Fruit fly (Drosophila melanogaster) whole organism, adult: ENCODE data around the gene eIF4A.

Experiments used
- CG11617 ChIP-seq: fragments of 200-800 bp; sonication (Bioruptor generic); optimal IDR thresholded peaks from 2 replicates; lab custom pipeline; 2017; ENCODE audit warnings: mild to moderate bottlenecking, missing biosample characterization, missing genetic modification reagents, missing genetic modification characterization
- CG14711 ChIP-seq: fragments of 200-800 bp; sonication (Bioruptor generic); optimal IDR thresholded peaks from 2 replicates; lab custom pipeline; 2018; ENCODE audit warnings: missing biosample characterization, mild to moderate bottlenecking, missing genetic modification characterization, moderate library complexity
- CG33017 ChIP-seq: fragments of 200-800 bp; sonication (Bioruptor generic); optimal IDR thresholded peaks from 2 replicates; lab custom pipeline; 2018; ENCODE audit warnings: missing biosample characterization, mild to moderate bottlenecking, missing genetic modification characterization, moderate library complexity
- CG5204 ChIP-seq: fragments of 200-800 bp; sonication (Bioruptor generic); optimal IDR thresholded peaks from 2 replicates; lab custom pipeline; 2016; ENCODE audit warnings: missing biosample characterization, missing genetic modification characterization
- CG7045 ChIP-seq: fragments of 200-800 bp; sonication (Bioruptor generic); optimal IDR thresholded peaks from 2 replicates; lab custom pipeline; 2017; ENCODE audit warnings: missing biosample characterization, mild to moderate bottlenecking, missing genetic modification characterization
- cnc ChIP-seq, 2 experiments: fragments of >200 bp; optimal IDR thresholded peaks; 2 replicates each; lab custom pipeline; 2017
- kay ChIP-seq: fragments of 200-800 bp; sonication (Bioruptor generic); peaks from one replicate; lab custom pipeline; 2016; ENCODE audit warnings: missing biosample characterization, missing genetic modification characterization, borderline replicate concordance
- pad ChIP-seq: fragments of 200-800 bp; sonication (Bioruptor generic); optimal IDR thresholded peaks from 3 replicates; lab custom pipeline; 2017; ENCODE audit warnings: missing biosample characterization, missing genetic modification characterization, mild to moderate bottlenecking, moderate library complexity, missing genetic modification reagents

DNA sequence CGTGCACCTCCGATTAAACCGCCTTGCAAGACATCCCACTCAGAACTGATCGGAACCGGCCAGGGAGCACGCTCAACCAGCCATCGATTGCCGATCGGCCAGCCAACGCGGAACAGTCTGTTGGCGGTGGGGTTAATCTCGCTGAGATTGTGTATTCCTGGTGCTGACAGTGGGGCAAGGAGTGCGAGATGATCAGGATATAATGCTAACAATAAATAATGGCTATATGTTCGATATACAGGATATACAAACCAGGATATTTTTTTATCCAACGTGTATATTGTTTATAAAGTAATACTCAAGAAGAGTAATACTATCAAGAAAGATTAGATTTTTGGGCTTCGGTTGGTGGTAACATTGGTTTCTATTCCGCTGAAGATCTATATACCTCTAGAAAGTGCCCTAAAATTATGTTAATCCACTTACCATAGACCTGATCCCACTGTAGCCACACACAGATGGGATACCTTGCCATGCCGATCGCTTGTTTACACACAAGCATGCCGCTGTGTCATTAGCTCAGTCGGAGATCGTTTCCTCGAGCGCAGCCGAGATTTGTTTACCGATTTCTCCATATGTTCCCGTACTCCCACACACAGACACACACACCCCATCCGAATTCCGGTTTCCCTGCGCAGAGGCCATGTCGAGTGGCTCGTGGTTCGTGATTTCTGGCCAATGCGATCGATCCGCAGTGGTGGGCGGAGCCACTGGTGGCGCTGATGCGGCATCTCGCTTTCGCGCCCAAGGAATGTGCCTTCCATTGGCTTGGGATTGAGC is 38.0 kb downstream of the eIF4A start, which contains the start of gene H2.0:
- TF ChIP-seq CG33017 (tag; lab: Kevin White, UChicago) (no peak), CG11617 (no peak), cnc (optimal IDR thresholded peaks at IDR 0.05; lab: Kevin White, UChicago) (no peak), pad (GFP tag; lab: Kevin White, UChicago) (no peak), CG7045 (GFP tag; lab: Kevin White, UChicago) (no peak), kay (GFP tag; lab: Kevin White, UChicago) (no peak), CG5204 (no peak), CG14711 (tag; lab: Kevin White, UChicago) (no peak)
